Fruit fly (Drosophila melanogaster) whole organism, embryonic: ENCODE data around the gene Pink1.

Source experiments
- Antp ChIP-seq: fragments of 200-800 bp; sonication (Bioruptor generic); optimal IDR thresholded peaks from 3 replicates; lab custom pipeline; 2016; ENCODE audit warnings: missing biosample characterization, missing genetic modification characterization
- Asciz ChIP-seq: fragments of 200-800 bp; sonication (Bioruptor generic); optimal IDR thresholded peaks from 2 replicates; lab custom pipeline; 2017; ENCODE audit warnings: missing biosample characterization, mild to moderate bottlenecking, missing genetic modification characterization, missing genetic modification reagents
- CG10431 ChIP-seq: fragments of 200-800 bp; sonication (Bioruptor generic); optimal IDR thresholded peaks from 3 replicates; lab custom pipeline; 2018; ENCODE audit warnings: missing biosample characterization, mild to moderate bottlenecking, missing genetic modification characterization
- CG12104 ChIP-seq: fragments of 200-800 bp; sonication (Bioruptor generic); optimal IDR thresholded peaks from 3 replicates; lab custom pipeline; 2016; ENCODE audit warnings: missing biosample characterization, missing genetic modification characterization
- CG13296 ChIP-seq: fragments of 200-800 bp; sonication (Bioruptor generic); optimal IDR thresholded peaks from 3 replicates; lab custom pipeline; 2018; ENCODE audit warnings: missing biosample characterization, mild to moderate bottlenecking, missing genetic modification characterization
- CG13775 ChIP-seq: fragments of 200-800 bp; sonication (Bioruptor generic); optimal IDR thresholded peaks from 3 replicates; lab custom pipeline; 2017; ENCODE audit warnings: missing biosample characterization, mild to moderate bottlenecking, missing genetic modification characterization
- CG13894 ChIP-seq: fragments of 200-800 bp; sonication (Bioruptor generic); optimal IDR thresholded peaks from 3 replicates; lab custom pipeline; 2018; ENCODE audit warnings: missing biosample characterization, mild to moderate bottlenecking, missing genetic modification characterization, moderate library complexity
- CG14014 ChIP-seq: fragments of 200-800 bp; sonication (Bioruptor generic); IDR thresholded peaks from 2 replicates; pipeline ENCODE4 v1.3.6; 2022; ENCODE audit warnings: missing biosample characterization, missing genetic modification characterization
- CG1647 ChIP-seq: fragments of 200-800 bp; sonication (Bioruptor generic); optimal IDR thresholded peaks from 3 replicates; lab custom pipeline; 2016; ENCODE audit warnings: missing biosample characterization, missing genetic modification characterization
- CG1832 ChIP-seq: fragments of 200-800 bp; sonication (Bioruptor generic); optimal IDR thresholded peaks from 2 replicates; lab custom pipeline; 2017; ENCODE audit warnings: missing biosample characterization, mild to moderate bottlenecking, missing genetic modification characterization, inconsistent platforms
- CG30431 ChIP-seq: fragments of 200-800 bp; sonication (Bioruptor generic); optimal IDR thresholded peaks from 2 replicates; lab custom pipeline; 2017; ENCODE audit warnings: missing biosample characterization, missing genetic modification characterization
- CG33213 ChIP-seq: fragments of 200-800 bp; sonication (Bioruptor generic); optimal IDR thresholded peaks from 3 replicates; lab custom pipeline; 2016; ENCODE audit warnings: missing biosample characterization, missing genetic modification characterization
- CG34224 ChIP-seq: fragments of 200-800 bp; sonication (Bioruptor generic); IDR thresholded peaks from 3 replicates; pipeline ENCODE4 v1.3.6; 2022; ENCODE audit warnings: missing biosample characterization, missing genetic modification characterization; ENCODE audit not compliant: partially characterized antibody
- CG34376 ChIP-seq: fragments of 200-800 bp; sonication (Bioruptor generic); optimal IDR thresholded peaks from 2 replicates; lab custom pipeline; 2018; ENCODE audit warnings: missing biosample characterization, mild to moderate bottlenecking, missing genetic modification characterization
- CG6765 ChIP-seq: fragments of 200-800 bp; sonication (Bioruptor generic); optimal IDR thresholded peaks from 3 replicates; lab custom pipeline; 2017; ENCODE audit warnings: missing biosample characterization, mild to moderate bottlenecking, missing genetic modification characterization
- CG7963 ChIP-seq: fragments of 200-800 bp; sonication (Bioruptor generic); IDR thresholded peaks from 3 replicates; pipeline ENCODE4 v1.3.6; 2022; ENCODE audit warnings: missing biosample characterization, missing genetic modification characterization; ENCODE audit not compliant: partially characterized antibody
- D19B ChIP-seq: fragments of 200-800 bp; sonication (Bioruptor generic); optimal IDR thresholded peaks from 2 replicates; lab custom pipeline; 2017; ENCODE audit warnings: missing biosample characterization, mild to moderate bottlenecking, missing genetic modification characterization
- ERR ChIP-seq: fragments of 200-800 bp; sonication (Bioruptor generic); optimal IDR thresholded peaks from 2 replicates; lab custom pipeline; 2016; ENCODE audit warnings: missing biosample characterization, missing genetic modification characterization
- Ets65A ChIP-seq: fragments of 200-800 bp; sonication (Bioruptor generic); peaks from one replicate; lab custom pipeline; 2016; ENCODE audit warnings: missing biosample characterization, missing genetic modification characterization
- Fer2 ChIP-seq: fragments of 200-800 bp; sonication (Bioruptor generic); optimal IDR thresholded peaks from 2 replicates; lab custom pipeline; 2018; ENCODE audit warnings: missing biosample characterization, mild to moderate bottlenecking, missing genetic modification characterization, moderate library complexity
- Gsc ChIP-seq: fragments of 200-800 bp; sonication (Bioruptor generic); IDR thresholded peaks from 2 replicates; pipeline ENCODE4 v1.3.6; 2022; ENCODE audit warnings: missing biosample characterization, missing genetic modification characterization
- HHEX ChIP-seq: fragments of 200-800 bp; sonication (Bioruptor generic); optimal IDR thresholded peaks from 3 replicates; lab custom pipeline; 2017; ENCODE audit warnings: missing biosample characterization, mild to moderate bottlenecking, missing genetic modification characterization, missing genetic modification reagents
- Lhr ChIP-seq: fragments of 200-800 bp; sonication (Bioruptor generic); optimal IDR thresholded peaks from 3 replicates; lab custom pipeline; 2017; ENCODE audit warnings: mild to moderate bottlenecking, missing biosample characterization, missing genetic modification reagents, missing genetic modification characterization
- NFAT ChIP-seq: fragments of 200-800 bp; sonication (Bioruptor generic); IDR thresholded peaks from 2 replicates; pipeline ENCODE4 v1.3.6; 2022; ENCODE audit warnings: missing biosample characterization, missing genetic modification characterization
- Oaz ChIP-seq: fragments of 200-800 bp; sonication (Bioruptor generic); IDR thresholded peaks from 2 replicates; pipeline ENCODE4 v1.3.6; 2022; ENCODE audit warnings: missing biosample characterization, missing genetic modification characterization
- Rfx ChIP-seq: fragments of 200-800 bp; sonication (Bioruptor generic); IDR thresholded peaks from 2 replicates; pipeline ENCODE4 v1.3.6; 2022; ENCODE audit warnings: missing biosample characterization, missing genetic modification characterization
- bab2 ChIP-seq: fragments of 200-800 bp; sonication (Bioruptor generic); optimal IDR thresholded peaks from 2 replicates; lab custom pipeline; 2016; ENCODE audit warnings: missing biosample characterization, missing genetic modification characterization
- ci ChIP-seq: fragments of 200-800 bp; sonication (Bioruptor generic); IDR thresholded peaks from 3 replicates; pipeline ENCODE4 v1.3.6; 2022; ENCODE audit warnings: missing biosample characterization, missing genetic modification characterization
- crc ChIP-seq: fragments of 200-800 bp; sonication (Bioruptor generic); optimal IDR thresholded peaks from 2 replicates; lab custom pipeline; 2016; ENCODE audit warnings: missing biosample characterization, missing genetic modification characterization
- disco-r ChIP-seq: fragments of 200-800 bp; sonication (Bioruptor generic); optimal IDR thresholded peaks from 2 replicates; lab custom pipeline; 2016; ENCODE audit warnings: missing biosample characterization, missing genetic modification characterization
- dm ChIP-seq: fragments of 200-800 bp; sonication (Bioruptor generic); optimal IDR thresholded peaks from 3 replicates; lab custom pipeline; 2016; ENCODE audit warnings: missing biosample characterization, missing genetic modification characterization
- emc ChIP-seq: fragments of 200-800 bp; sonication (Bioruptor generic); optimal IDR thresholded peaks from 2 replicates; lab custom pipeline; 2016; ENCODE audit warnings: missing biosample characterization, missing genetic modification characterization
- ems ChIP-seq: fragments of 200-800 bp; sonication (Bioruptor generic); optimal IDR thresholded peaks from 3 replicates; lab custom pipeline; 2016; ENCODE audit warnings: missing biosample characterization, missing genetic modification characterization
- esg ChIP-seq: fragments of 200-800 bp; sonication (Bioruptor generic); conservative IDR thresholded peaks from 2 replicates; pipeline ENCODE4 v1.3.6; 2022; ENCODE audit warnings: missing biosample characterization, missing genetic modification characterization
- eve ChIP-seq, 2 experiments: fragments of >200 bp; optimal IDR thresholded peaks; 2 replicates each; lab custom pipeline; 2017; ENCODE audit warnings: missing biosample characterization in 2 of 2, missing genetic modification characterization in 2 of 2
- fu2 ChIP-seq: fragments of 200-800 bp; sonication (Bioruptor generic); optimal IDR thresholded peaks from 2 replicates; lab custom pipeline; 2016; ENCODE audit warnings: missing biosample characterization, missing genetic modification characterization
- gem ChIP-seq: fragments of 200-800 bp; sonication (Bioruptor generic); optimal IDR thresholded peaks from 2 replicates; lab custom pipeline; 2019; ENCODE audit warnings: missing biosample characterization, mild to moderate bottlenecking, missing genetic modification characterization, moderate library complexity
- jing ChIP-seq: fragments of 200-800 bp; sonication (Bioruptor generic); optimal IDR thresholded peaks from 2 replicates; lab custom pipeline; 2018; ENCODE audit warnings: missing biosample characterization, mild to moderate bottlenecking, missing genetic modification characterization
- mirr ChIP-seq: fragments of 200-800 bp; sonication (Bioruptor generic); optimal IDR thresholded peaks from 3 replicates; lab custom pipeline; 2018; ENCODE audit warnings: missing biosample characterization, mild to moderate bottlenecking, missing genetic modification characterization
- nom ChIP-seq: fragments of 200-800 bp; sonication (Bioruptor generic); optimal IDR thresholded peaks from 2 replicates; lab custom pipeline; 2017; ENCODE audit warnings: missing biosample characterization, missing genetic modification characterization, mild to moderate bottlenecking, moderate library complexity, missing genetic modification reagents
- phol ChIP-seq: fragments of 200-800 bp; sonication (Bioruptor generic); optimal IDR thresholded peaks from 3 replicates; lab custom pipeline; 2018; ENCODE audit warnings: missing biosample characterization, mild to moderate bottlenecking, missing genetic modification characterization, moderate library complexity
- pita ChIP-seq: fragments of 200-800 bp; sonication (Bioruptor generic); optimal IDR thresholded peaks from 2 replicates; lab custom pipeline; 2017; ENCODE audit warnings: missing biosample characterization, mild to moderate bottlenecking, missing genetic modification characterization
- pnt ChIP-seq: fragments of 200-800 bp; sonication (Bioruptor generic); optimal IDR thresholded peaks from 3 replicates; lab custom pipeline; 2016; ENCODE audit warnings: missing biosample characterization, missing genetic modification characterization
- psq ChIP-seq: fragments of 200-800 bp; sonication (Bioruptor generic); optimal IDR thresholded peaks from 2 replicates; lab custom pipeline; 2017; ENCODE audit warnings: missing biosample characterization, missing genetic modification characterization
- salm ChIP-seq: fragments of 200-800 bp; sonication (Bioruptor generic); optimal IDR thresholded peaks from 2 replicates; lab custom pipeline; 2018; ENCODE audit warnings: missing biosample characterization, mild to moderate bottlenecking, missing genetic modification characterization
- sens ChIP-seq: fragments of 200-800 bp; sonication (Bioruptor generic); peaks from one replicate; lab custom pipeline; 2016; ENCODE audit warnings: missing biosample characterization, missing genetic modification characterization
- sens-2 ChIP-seq: fragments of 200-800 bp; sonication (Bioruptor generic); IDR thresholded peaks from 2 replicates; pipeline ENCODE4 v1.3.6; 2022; ENCODE audit warnings: missing biosample characterization, missing genetic modification characterization
- seq ChIP-seq: fragments of 200-800 bp; sonication (Bioruptor generic); IDR thresholded peaks from 2 replicates; pipeline ENCODE4 v1.3.6; 2022; ENCODE audit warnings: missing biosample characterization, missing genetic modification characterization
- sqz ChIP-seq: fragments of 200-800 bp; sonication (Bioruptor generic); optimal IDR thresholded peaks from 3 replicates; lab custom pipeline; 2018; ENCODE audit warnings: missing biosample characterization, mild to moderate bottlenecking, missing genetic modification characterization
- vvl ChIP-seq: fragments of 200-800 bp; sonication (Bioruptor generic); IDR thresholded peaks from 2 replicates; pipeline ENCODE4 v1.3.6; 2022; ENCODE audit warnings: missing biosample characterization, missing genetic modification characterization
- wek ChIP-seq: fragments of 200-800 bp; sonication (Bioruptor generic); optimal IDR thresholded peaks from 3 replicates; lab custom pipeline; 2018; ENCODE audit warnings: missing biosample characterization, mild to moderate bottlenecking, missing genetic modification characterization, moderate library complexity
- zf30C ChIP-seq: fragments of 200-800 bp; sonication (Bioruptor generic); optimal IDR thresholded peaks from 3 replicates; lab custom pipeline; 2018; ENCODE audit warnings: missing biosample characterization, mild to moderate bottlenecking, missing genetic modification characterization

Pink1 gene

dm6 chrX:6698248-6698812 is 14.7 kb downstream of the Pink1 start, which contains the start of gene CG14440 (continued):
- TF ChIP-seq bab2 (GFP tag; lab: Kevin White, UChicago) (no peak), CG6765 (GFP tag; lab: Kevin White, UChicago) (no peak), pita (GFP tag; lab: Kevin White, UChicago) (no peak), Asciz (GFP tag; lab: Kevin White, UChicago) (no peak), Rfx (GFP tag; lab: Robert Waterston, UW) (no peak), salm (no peak), nom (GFP tag; lab: Kevin White, UChicago) (peak; percentile 33), Antp (no peak), NFAT (GFP tag; lab: Robert Waterston, UW) (peak; percentile 8; the same call in 1 of the 2 replicates), jing (GFP tag; lab: Kevin White, UChicago) (no peak), emc (no peak), zf30C (GFP tag; lab: Kevin White, UChicago) (no peak), Gsc (GFP tag; lab: Robert Waterston, UW) (no peak), pnt (GFP tag; lab: Kevin White, UChicago) (no peak), sqz (GFP tag; lab: Kevin White, UChicago) (peak; percentile 67), CG10431 (GFP tag; lab: Kevin White, UChicago) (no peak), CG13296 (GFP tag; lab: Kevin White, UChicago) (peak; percentile 48), CG33213 (GFP tag; lab: Kevin White, UChicago) (no peak), crc (GFP tag; lab: Kevin White, UChicago) (no peak), CG13894 (no peak), Ets65A (GFP tag; lab: Kevin White, UChicago) (no peak), D19B (no peak), CG34376 (GFP tag; lab: Kevin White, UChicago) (peak; percentile 33), sens-2 (GFP tag; lab: Robert Waterston, UW) (no peak), phol (tag; lab: Kevin White, UChicago) (no peak), disco-r (GFP tag; lab: Kevin White, UChicago) (no peak), wek (peak; percentile 15), esg (no peak), ci (GFP tag; lab: Robert Waterston, UW) (no peak), mirr (GFP tag; lab: Kevin White, UChicago) (peak; percentile 39), Lhr (GFP tag; lab: Kevin White, UChicago) (peak; percentile 7), eve (GFP tag; optimal IDR thresholded peaks at IDR 0.05; lab: Kevin White, UChicago) (no peak), fu2 (no peak), sens (GFP tag; lab: Kevin White, UChicago) (peak; percentile 63), gem (no peak), CG12104 (GFP tag; lab: Kevin White, UChicago) (no peak), ems (GFP tag; lab: Kevin White, UChicago) (no peak), CG1647 (GFP tag; lab: Kevin White, UChicago) (no peak), CG1832 (GFP tag; lab: Kevin White, UChicago) (no peak), vvl (0 out of 2 replicates have a peak, but pooled peaks have one; percentile 39), ERR (no peak), CG14014 (GFP tag; lab: Robert Waterston, UW) (peak; percentile 33; the same call in 1 of the 2 replicates), CG13775 (GFP tag; lab: Kevin White, UChicago) (no peak), CG7963 (GFP tag; lab: Robert Waterston, UW) (no peak), psq (GFP tag; lab: Kevin White, UChicago) (no peak), Oaz (GFP tag; lab: Robert Waterston, UW) (no peak), Fer2 (tag; lab: Kevin White, UChicago) (no peak), CG34224 (GFP tag; lab: Robert Waterston, UW) (peak; percentile 40), dm (GFP tag; lab: Kevin White, UChicago) (no peak), seq (GFP tag; lab: Robert Waterston, UW) (peak; percentile 35; the same call in 1 of the 2 replicates), HHEX (GFP tag; lab: Kevin White, UChicago) (no peak), CG30431 (GFP tag; lab: Kevin White, UChicago) (no peak)
